Fruit fly (Drosophila melanogaster) Kc167 (cell line): ENCODE data around the gene CG7514.

Source experiments
- Myc ChIP-seq: fragments of >200 bp; optimal IDR thresholded peaks from 2 replicates; lab custom pipeline; 2017; ENCODE audit warnings: missing external identifiers
- Sin3A ChIP-seq: fragments of >200 bp; optimal IDR thresholded peaks from 2 replicates; lab custom pipeline; 2018; ENCODE audit warnings: missing external identifiers
- h ChIP-seq: fragments of >200 bp; optimal IDR thresholded peaks from 3 replicates; lab custom pipeline; 2018; ENCODE audit warnings: missing external identifiers
- insv ChIP-seq: fragments of >200 bp; optimal IDR thresholded peaks from 3 replicates; lab custom pipeline; 2018; ENCODE audit warnings: missing external identifiers
- psq ChIP-seq: fragments of >200 bp; optimal IDR thresholded peaks from 2 replicates; lab custom pipeline; 2017; ENCODE audit warnings: missing external identifiers
- ttk ChIP-seq: sonication (Bioruptor generic); optimal IDR thresholded peaks from 2 replicates; lab custom pipeline; 2017; ENCODE audit warnings: missing external identifiers

The CG7514 gene

DNA sequence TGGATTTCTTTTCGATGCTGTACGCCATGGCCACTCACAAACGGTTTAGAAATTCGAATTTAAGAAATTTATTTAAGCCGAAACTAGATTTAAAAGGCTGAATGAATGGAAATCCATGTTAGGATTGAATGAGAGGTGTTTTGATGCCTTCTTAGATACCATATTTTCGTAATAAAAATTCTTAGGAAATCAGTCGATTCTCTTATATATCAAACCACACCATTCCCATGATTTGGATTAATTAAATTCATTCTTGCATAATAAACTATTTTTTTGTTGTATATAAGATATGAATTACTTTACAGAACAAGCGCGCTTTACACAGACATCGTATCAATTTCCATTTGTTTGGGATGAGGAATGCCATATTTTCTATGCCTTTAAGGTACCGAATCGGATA, at the start of gene CG7514:
Gene CG7514, minus strand, starts transcription at position 101 of the 400 bp plus-strand sequence.
- no peak for TF ChIP-seq h (lab: Kevin White, UChicago)
- TF ChIP-seq Myc = no peak
- no peak for TF ChIP-seq Sin3A
- no peak for TF ChIP-seq insv (lab: Kevin White, UChicago)
- TF ChIP-seq ttk (lab: Kevin White, UChicago) = no peak
- no peak for TF ChIP-seq psq

DNA sequence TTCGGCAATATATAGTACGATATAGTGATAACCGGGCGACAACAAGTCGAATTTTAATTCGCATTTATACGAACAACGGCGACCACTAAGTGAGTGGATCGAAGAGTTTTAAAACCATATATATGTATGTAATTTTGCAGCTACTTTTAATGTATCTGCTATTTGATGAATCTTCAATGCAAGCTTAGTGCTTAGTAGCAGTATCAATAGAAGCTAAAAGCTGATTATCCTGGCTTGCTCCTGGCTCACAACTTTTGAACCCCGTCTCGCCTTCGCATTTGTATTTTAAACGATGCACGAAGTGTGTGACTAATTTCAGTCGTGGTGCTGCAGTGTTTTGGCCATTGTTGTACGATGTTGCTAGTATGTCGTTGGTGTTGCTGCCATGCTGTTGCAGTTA, 48.1 kb upstream of the CG7514 start:
- no peak for TF ChIP-seq h (lab: Kevin White, UChicago)
- TF ChIP-seq psq = no peak
- no peak for TF ChIP-seq ttk (lab: Kevin White, UChicago)
- no peak for TF ChIP-seq insv (lab: Kevin White, UChicago)
- no peak for TF ChIP-seq Myc
- no peak for TF ChIP-seq Sin3A

DNA sequence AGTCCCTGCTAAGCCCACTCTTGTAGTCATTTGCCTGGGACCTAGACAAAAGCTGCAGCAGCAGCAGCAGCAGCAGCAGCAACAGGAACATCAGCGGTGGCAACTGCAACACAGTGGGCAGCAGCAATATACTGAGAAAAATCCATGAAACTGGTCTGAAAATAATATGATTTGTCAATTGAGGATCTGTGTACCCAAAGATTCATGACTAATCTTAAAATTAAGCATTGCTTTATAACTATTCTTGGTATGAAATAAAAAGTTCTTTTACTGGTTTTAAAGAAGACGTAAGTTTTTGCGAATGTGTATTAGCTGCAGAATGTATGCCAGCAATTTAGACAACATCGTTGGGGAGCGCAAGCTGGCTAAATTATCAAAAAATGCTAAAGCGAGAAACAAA, 43.1 kb upstream of the CG7514 start:
- TF ChIP-seq insv (lab: Kevin White, UChicago) (no peak), h (lab: Kevin White, UChicago) (no peak), psq (no peak), Myc (no peak), Sin3A (no peak), ttk (lab: Kevin White, UChicago) (no peak)

DNA sequence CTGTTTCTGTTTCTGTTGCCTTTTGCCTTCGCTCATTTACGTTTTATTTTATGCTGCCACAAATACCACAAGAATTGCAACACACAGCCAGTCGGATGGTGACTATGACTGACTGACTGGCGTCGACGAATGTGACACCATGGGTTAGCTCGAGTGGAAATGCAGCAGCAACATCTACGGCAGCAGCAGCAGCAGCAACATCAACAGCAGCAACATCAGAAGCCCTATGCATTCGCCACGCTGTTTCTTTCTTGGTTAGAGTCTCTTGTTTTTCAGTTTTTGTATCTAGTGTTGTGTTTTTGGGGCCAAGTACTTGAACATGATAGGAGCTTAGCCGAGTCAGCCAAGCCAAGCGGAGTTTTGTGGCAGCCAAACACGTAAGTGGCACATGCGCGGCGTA, 41.2 kb upstream of the CG7514 start:
- TF ChIP-seq ttk (lab: Kevin White, UChicago) (no peak), psq (no peak), insv (lab: Kevin White, UChicago) (no peak), Myc (no peak), h (lab: Kevin White, UChicago) (no peak), Sin3A (no peak)

DNA sequence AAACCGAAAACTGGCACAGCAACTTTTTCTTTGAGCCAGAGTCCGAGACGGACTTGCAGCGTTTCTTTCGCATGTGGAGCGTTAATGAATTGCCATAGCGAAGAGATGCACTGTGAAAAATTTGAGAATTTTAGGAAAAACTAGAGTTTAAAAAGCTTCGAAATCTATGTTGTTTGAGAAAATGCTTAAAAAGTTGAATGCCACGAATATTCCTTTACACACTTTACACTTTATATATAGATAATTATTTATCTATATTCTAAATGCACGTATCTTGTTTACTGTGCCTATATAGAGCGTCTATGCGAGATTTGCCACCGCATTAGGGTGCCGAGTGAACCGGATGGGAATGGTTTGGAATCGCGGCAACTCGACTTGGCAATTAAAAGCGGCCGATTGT, 33.3 kb upstream of the CG7514 start:
- no peak for TF ChIP-seq h (lab: Kevin White, UChicago)
- no peak for TF ChIP-seq Sin3A
- TF ChIP-seq psq = no peak
- TF ChIP-seq ttk (lab: Kevin White, UChicago) = no peak
- no peak for TF ChIP-seq Myc
- TF ChIP-seq insv (lab: Kevin White, UChicago) = no peak

DNA sequence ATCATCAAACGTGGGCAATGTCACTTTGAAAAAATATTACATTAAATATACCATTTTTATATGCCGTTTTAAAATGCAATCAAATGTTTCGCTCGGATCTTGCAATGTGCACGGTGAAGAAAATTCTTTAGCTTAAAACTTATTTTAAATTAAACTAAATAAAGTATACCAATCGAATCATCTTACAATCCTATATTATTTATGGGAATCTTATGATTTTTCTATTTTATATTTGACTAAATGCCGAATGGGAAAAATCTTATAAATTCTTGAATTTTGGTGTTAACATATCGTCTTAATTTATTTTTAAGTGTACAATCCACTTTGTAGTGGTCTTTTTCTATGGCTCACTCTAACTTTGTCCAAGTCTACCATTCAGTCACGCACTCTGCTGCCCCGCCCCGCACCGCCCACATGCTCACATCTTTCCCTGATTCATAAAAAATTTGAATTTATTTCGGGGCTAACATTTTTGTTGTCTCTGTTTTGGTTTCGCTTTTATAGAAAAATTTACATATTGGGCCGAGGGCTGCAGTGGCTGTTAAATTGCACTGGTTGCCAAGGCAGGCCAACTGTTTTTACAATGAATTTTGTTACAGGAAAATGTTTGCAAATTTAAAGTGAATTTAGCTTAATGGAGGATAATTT, 32.1 kb upstream of the CG7514 start:
- no peak for TF ChIP-seq Sin3A
- no peak for TF ChIP-seq insv (lab: Kevin White, UChicago)
- no peak for TF ChIP-seq Myc
- TF ChIP-seq psq = no peak
- no peak for TF ChIP-seq h (lab: Kevin White, UChicago)
- no peak for TF ChIP-seq ttk (lab: Kevin White, UChicago)

DNA sequence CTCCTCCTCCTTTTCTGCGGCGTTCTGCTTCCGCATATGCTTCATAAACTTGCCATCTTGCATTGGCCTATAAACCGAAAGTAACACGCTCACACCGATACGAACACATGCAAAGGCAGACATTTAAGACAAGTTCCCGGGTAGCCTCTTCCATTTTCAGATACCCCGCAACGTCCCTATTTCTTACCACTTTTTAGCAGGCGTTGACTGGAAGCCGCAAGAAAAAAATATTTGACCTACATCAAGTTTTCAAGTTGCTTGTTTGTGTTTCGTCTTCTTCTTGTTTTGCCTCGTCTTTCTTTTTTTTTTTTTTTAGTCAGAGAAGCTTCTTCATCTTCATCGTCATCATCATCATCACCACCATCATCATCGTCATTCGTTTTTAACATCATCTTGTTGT, 31.2 kb upstream of the CG7514 start:
- TF ChIP-seq psq (no peak), Sin3A (no peak), Myc (no peak), h (lab: Kevin White, UChicago) (no peak), insv (lab: Kevin White, UChicago) (no peak), ttk (lab: Kevin White, UChicago) (no peak)

DNA sequence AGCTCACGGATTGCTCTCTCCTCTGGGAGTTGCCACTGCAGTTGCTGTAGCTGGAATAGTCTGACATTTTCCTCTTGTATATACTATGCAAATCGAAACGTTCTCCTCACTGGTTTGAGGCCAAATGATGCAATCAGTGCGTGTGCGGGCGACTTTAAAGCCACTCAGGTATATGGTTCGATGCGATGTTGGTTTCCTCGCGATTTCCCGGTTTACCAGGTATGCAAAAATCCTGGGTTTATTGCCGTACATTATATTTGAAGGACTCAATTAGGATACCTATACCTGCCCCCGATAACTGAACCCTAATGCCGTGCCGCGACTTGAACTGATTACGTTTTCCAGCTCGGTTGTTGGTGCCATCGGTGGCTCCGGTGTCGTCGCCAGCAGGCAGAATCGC, 21.2 kb upstream of the CG7514 start, which contains the start of gene CG13712:
Gene CG13712, minus strand, starts transcription at position 101 of the 400 bp plus-strand sequence.
- TF ChIP-seq ttk (lab: Kevin White, UChicago) = no peak
- no peak for TF ChIP-seq psq
- TF ChIP-seq Myc = no peak
- TF ChIP-seq h (lab: Kevin White, UChicago) = no peak
- no peak for TF ChIP-seq insv (lab: Kevin White, UChicago)
- no peak for TF ChIP-seq Sin3A

DNA sequence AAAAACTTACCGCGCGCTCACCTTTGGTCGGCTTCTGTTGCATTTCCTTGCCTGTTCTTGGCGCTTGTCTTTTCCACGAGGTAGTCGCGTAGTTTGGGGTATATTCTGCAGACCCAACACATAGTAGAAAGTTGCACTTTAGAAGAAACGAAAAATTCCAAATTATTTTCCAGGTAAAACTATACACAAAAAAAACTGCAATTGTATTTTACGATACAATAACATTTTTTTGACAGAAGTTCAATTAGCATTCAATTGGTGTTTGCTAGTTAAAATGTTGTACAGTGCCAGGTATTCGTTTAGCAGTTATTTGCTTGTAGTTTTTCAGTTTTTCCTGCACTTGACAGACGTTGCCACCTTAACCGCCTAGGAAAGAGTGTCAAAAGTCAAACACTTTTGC, 20.0 kb upstream of the CG7514 start:
- TF ChIP-seq Sin3A (no peak), h (lab: Kevin White, UChicago) (no peak), Myc (no peak)

DNA sequence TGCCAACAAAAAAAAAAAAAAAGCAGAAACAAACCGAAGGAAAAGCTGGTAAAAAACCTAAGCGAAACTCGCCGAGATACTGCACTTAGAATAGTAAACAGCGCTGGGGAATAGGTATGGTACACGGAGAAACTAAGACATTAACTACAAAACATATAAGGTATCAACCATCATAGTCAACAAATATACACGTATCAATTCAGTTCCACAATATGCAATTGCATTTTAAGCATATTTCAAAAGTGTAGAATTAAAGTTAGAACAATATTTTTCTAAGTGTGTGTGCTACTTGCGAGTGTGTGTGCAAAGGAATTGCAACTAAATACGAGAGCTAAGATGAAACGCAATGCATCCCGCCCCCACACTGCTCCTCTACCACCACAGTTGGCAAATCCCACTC, 19.3 kb upstream of the CG7514 start:
- no peak for TF ChIP-seq psq
- no peak for TF ChIP-seq Myc
- no peak for TF ChIP-seq insv (lab: Kevin White, UChicago)
- no peak for TF ChIP-seq Sin3A
- no peak for TF ChIP-seq h (lab: Kevin White, UChicago)
- TF ChIP-seq ttk (lab: Kevin White, UChicago) = no peak

DNA sequence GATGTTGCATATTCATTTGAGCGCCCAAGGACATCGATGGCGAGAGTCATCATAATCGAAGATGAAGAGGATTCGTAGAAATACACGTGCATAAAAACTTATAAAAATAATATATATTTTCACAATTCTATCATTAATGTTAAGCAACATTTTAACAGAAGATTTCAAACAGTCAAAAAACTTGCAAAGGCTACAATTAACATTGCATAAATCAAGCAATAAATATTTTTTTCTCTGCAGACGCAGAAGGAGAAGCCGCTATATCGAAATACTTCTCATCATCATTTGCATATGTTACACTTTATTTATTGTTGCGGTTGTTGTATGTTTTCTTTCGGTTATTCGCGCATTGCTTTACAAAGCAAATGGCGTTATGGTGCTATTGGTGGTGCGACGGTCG, 13.4 kb upstream of the CG7514 start:
- TF ChIP-seq h (lab: Kevin White, UChicago) = no peak
- no peak for TF ChIP-seq Sin3A

DNA sequence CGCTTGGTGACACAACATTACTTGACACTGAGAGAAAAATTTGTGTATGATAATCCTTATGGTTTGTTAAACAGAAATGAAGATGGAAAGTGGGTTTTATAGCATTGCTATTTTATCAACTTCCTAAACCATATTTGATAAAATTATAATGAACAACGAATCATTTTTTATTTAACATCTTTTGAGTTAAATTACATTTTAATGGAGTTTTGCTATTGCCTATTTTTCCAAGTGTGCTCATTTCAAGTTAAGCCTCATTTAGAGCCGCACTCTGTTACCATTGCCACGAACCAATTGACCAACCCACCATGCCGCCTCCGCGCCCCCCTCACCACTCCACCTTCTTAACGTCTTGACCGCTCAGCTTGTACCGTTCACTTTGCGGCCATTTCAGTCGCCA, 11.5 kb upstream of the CG7514 start:
- TF ChIP-seq h (lab: Kevin White, UChicago) (no peak), Sin3A (no peak), insv (lab: Kevin White, UChicago) (no peak), psq (no peak), Myc (no peak), ttk (lab: Kevin White, UChicago) (no peak)

DNA sequence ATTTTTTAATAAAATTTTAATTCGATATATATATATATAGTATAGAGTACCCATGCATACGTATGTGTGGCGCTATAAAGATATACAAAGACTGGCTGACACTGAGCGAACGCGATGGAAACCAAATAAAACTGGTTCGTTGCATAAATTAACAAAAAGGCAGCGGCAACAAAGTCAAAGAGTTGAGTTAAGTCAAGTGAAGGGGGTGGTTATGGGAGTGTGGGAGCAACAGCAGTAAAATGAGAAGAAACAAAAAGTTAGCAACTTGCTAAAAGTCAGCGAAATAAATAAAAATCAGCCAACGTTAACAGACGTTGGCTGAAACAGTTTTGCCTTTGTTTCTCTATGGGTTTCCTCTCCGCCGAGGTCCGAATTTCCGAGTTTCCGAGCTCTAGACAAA, 9.9 kb upstream of the CG7514 start:
- no peak for TF ChIP-seq Sin3A
- TF ChIP-seq h (lab: Kevin White, UChicago) = no peak
- no peak for TF ChIP-seq Myc
- TF ChIP-seq ttk (lab: Kevin White, UChicago) = no peak
- no peak for TF ChIP-seq insv (lab: Kevin White, UChicago)
- no peak for TF ChIP-seq psq

DNA sequence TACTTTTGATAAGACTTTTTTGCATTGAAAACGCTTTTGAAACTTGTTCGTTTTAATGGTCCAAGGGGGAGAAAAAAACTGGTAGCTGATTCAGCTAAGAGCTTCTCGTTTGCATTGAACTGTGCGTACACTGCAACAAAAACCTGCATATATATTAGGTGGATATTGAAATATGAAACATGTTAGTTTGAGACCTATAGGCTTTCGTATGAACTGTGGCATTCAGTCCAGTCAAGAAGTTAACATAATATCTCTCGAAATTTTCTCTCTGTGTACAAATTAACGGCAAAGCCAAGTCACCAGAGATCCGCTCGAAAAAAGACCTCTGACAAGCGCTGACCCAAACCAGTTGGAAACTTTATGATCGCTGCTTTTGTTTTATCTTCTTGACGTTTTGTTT, 9.5 kb upstream of the CG7514 start:
- TF ChIP-seq insv (lab: Kevin White, UChicago) = no peak
- no peak for TF ChIP-seq Myc
- no peak for TF ChIP-seq Sin3A
- no peak for TF ChIP-seq h (lab: Kevin White, UChicago)
- TF ChIP-seq psq = no peak
- no peak for TF ChIP-seq ttk (lab: Kevin White, UChicago)
